Fruit fly (Drosophila melanogaster): ENCODE results near the gene GC.

The GC gene

DNA sequence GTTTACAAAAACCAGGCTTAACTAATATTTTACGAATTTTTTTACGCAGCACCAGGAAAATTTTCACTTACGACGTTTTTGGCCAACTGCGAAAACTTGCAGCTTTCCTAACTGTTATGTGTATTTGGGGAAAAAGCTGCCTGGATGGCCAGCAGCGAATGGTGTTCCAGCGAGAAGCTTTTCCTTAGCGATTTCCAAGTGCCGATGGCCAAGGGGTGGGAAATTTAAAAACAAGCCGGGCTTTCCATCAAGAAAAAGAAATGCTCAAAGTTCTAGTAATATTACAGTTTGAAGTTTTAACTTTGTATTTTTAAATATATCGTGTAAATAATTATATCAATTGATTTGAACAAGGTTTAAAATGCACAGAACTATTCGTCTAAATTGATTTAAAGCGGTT lies 8.6 kb upstream of the GC start, which contains the start of gene nSyb:
nSyb (minus strand) TSS at position 101 of the 400 bp plus-strand sequence.
- TF ChIP-seq Abd-B (GFP tag; optimal IDR thresholded peaks at IDR 0.05) (no peak), dsf (GFP tag; optimal IDR thresholded peaks at IDR 0.05; ENCODE audit: borderline replicate concordance) (no peak), tai (GFP tag; optimal IDR thresholded peaks at IDR 0.05) (no peak), ey (GFP tag; optimal IDR thresholded peaks at IDR 0.05) (no peak), Dfd (GFP tag; optimal IDR thresholded peaks at IDR 0.05) (no peak), usp (GFP tag; optimal IDR thresholded peaks at IDR 0.05) (no peak), Sp1 (GFP tag; optimal IDR thresholded peaks at IDR 0.05) (no peak), Rel (GFP tag; optimal IDR thresholded peaks at IDR 0.05) (no peak), Rel (tag; optimal IDR thresholded peaks at IDR 0.05) (no peak)

DNA sequence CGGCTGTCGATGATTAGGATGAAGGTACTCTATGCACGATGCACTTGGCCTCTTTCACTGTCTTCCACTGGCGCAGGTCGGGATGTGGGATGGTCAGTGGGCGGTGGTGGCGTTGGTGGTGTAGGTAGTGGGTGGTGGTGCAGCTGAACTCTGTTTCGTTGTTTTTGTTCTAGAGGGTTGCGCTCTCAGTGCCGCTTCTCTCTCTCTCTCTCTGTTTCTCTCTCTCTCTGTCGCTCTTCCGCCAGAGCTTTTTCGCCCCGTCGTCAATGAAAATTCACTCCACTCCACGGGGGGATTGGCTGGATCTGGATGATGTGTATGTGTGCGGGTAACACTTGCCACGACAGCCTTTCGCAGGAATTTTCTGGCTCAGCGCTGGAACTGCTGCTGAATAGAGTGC lies 7.8 kb upstream of the GC start:
- TF ChIP-seq woc (GFP tag; optimal IDR thresholded peaks at IDR 0.05) (no peak), h (GFP tag; optimal IDR thresholded peaks at IDR 0.05) (no peak), Hnf4 (GFP tag; optimal IDR thresholded peaks at IDR 0.05) (no peak), brk (GFP tag; optimal IDR thresholded peaks at IDR 0.05) (no peak), tai (GFP tag; optimal IDR thresholded peaks at IDR 0.05) (no peak), sv (GFP tag; optimal IDR thresholded peaks at IDR 0.05) (no peak), jim (GFP tag; optimal IDR thresholded peaks at IDR 0.05) (no peak), br (GFP tag; optimal IDR thresholded peaks at IDR 0.05) (no peak), CG9705 (GFP tag; optimal IDR thresholded peaks at IDR 0.05) (no peak), psq (GFP tag; optimal IDR thresholded peaks at IDR 0.05) (no peak), dsf (GFP tag; optimal IDR thresholded peaks at IDR 0.05; ENCODE audit: borderline replicate concordance) (no peak)

DNA sequence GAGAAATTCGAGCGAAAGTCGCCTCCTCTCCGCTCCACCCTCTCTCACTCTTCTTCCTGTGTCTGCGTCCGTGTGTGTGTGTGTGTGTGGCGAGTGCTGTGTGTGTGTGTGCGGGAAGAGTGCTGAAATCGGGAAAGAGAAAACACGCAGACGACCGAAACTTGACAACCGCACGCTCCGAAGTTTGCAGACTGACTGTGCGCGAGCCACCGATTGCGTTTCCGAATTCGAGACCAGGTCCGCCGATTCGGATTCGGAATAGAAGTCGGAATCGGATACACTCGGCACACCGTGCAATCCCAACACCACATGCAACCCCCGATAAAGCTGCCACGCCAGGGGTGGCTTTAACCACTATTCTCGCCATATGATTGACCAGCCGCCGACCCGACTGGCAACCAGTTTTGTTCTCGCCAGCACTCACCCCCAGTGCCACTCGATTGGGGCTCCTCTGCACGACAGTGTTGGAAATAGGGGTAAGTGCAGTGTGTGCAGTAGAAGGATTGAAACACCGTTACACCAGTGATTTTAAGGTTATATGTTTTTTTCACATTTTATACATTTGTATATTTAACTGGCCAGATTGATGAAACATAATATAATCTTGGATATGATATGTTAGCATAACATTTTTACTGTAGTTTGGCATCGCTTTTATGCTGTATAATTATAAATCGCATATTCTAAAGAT lies 780 bp downstream of the GC start, which contains the start of gene CG13928:
CG13928 (minus strand) TSS at position 202 of the 691 bp plus-strand sequence.
- no peak for TF ChIP-seq usp (GFP tag; optimal IDR thresholded peaks at IDR 0.05)
- TF ChIP-seq Dif (GFP tag; optimal IDR thresholded peaks at IDR 0.05; ENCODE audit: partially characterized antibody) = peak; percentile 16
- TF ChIP-seq h (GFP tag; optimal IDR thresholded peaks at IDR 0.05) = no peak
- TF ChIP-seq Vsx2 (GFP tag; optimal IDR thresholded peaks at IDR 0.05; ENCODE audit: partially characterized antibody) = peak; percentile 58

DNA sequence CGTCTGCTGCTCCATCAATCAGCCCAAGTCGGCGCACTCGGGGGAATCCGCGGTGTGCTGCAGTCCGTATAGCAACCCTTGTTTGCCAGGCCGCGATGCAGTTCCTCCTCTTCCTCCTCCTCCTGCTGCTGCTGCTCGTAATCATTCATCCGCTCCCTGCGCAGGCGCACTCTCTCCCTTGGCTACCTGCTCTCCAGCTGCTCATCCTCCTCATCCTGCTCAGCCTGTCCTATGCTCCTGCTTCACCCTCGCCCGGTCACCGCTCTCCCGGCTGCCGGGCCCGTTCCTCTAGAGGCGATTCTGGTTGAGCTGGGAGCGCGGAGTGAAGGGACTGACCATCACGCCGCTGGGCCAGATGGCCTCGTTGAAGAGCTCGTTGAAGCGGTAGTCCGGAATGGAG lies 2.2 kb downstream of the GC start:
- TF ChIP-seq CG9705 (GFP tag; optimal IDR thresholded peaks at IDR 0.05) = no peak
- TF ChIP-seq Vsx2 (GFP tag; optimal IDR thresholded peaks at IDR 0.05; ENCODE audit: partially characterized antibody) = peak; percentile 15
- no peak for TF ChIP-seq dmrt93B (GFP tag; optimal IDR thresholded peaks at IDR 0.05)

DNA sequence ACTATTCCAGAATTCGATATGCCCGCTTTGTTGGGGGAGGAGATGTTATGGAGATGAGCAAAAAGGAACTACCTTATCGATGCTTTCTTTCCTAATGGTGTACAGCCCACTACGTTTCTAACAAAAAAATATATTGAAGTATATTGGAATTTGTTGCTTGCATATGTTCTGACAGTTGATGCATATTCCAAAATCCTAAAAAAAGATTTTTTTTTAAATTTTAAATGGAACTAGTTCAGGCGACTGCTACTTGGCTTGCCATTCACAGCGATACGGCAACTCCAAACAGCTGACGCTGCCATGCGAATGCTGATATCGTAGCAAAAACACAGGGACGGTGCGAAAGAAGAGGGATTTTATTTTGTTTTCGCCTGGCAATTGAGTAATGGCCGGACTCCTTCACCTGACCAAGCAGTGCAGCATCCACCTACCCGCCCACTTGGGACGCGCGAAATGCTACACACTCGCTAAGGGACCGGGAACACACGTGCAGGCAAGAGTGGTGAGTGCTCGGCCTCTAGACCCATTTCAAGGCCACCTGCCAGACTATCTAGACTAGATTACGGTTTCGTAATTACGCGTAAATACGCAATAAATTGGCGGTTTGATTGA lies 10.9 kb downstream of the GC start, which contains the start of the genes CG13926, ABCB7 and CG33230:
CG13926 (minus strand) TSS at position 43 of the 612 bp plus-strand sequence.
ABCB7 (plus strand) TSS at position 299 of the 612 bp plus-strand sequence.
CG33230 (plus strand) TSS at position 299 of the 612 bp plus-strand sequence.
- TF ChIP-seq h (GFP tag; optimal IDR thresholded peaks at IDR 0.05) = peak; percentile 64
- TF ChIP-seq HLH106 (tag; optimal IDR thresholded peaks at IDR 0.05) = peak; percentile 59
- TF ChIP-seq CG9705 (GFP tag; optimal IDR thresholded peaks at IDR 0.05) = no peak
- no peak for TF ChIP-seq jim (GFP tag; optimal IDR thresholded peaks at IDR 0.05)
- peak; percentile 46 for TF ChIP-seq rgr (GFP tag; optimal IDR thresholded peaks at IDR 0.05)
- peak; percentile 8 for TF ChIP-seq br (GFP tag; optimal IDR thresholded peaks at IDR 0.05)
- peak; percentile 31 for TF ChIP-seq Sp1 (GFP tag; optimal IDR thresholded peaks at IDR 0.05)
- TF ChIP-seq Rel (GFP tag; optimal IDR thresholded peaks at IDR 0.05) = no peak
- TF ChIP-seq Rel (tag; optimal IDR thresholded peaks at IDR 0.05) = peak; percentile 35
- TF ChIP-seq Mio (GFP tag; optimal IDR thresholded peaks at IDR 0.05) = no peak
- TF ChIP-seq tai (GFP tag; optimal IDR thresholded peaks at IDR 0.05) = no peak
- peak; percentile 47 for TF ChIP-seq Hr83 (GFP tag; optimal IDR thresholded peaks at IDR 0.05; ENCODE audit: poor library complexity, severe bottlenecking)
- TF ChIP-seq fru (GFP tag; optimal IDR thresholded peaks at IDR 0.05) = peak; percentile 58
- TF ChIP-seq GATAd (GFP tag; optimal IDR thresholded peaks at IDR 0.05) = no peak
- peak; percentile 43 for TF ChIP-seq ey (GFP tag; optimal IDR thresholded peaks at IDR 0.05)
- no peak for TF ChIP-seq lola (GFP tag; optimal IDR thresholded peaks at IDR 0.05)
- TF ChIP-seq Myc (optimal IDR thresholded peaks at IDR 0.05) = peak; percentile 88
- peak; percentile 46 for TF ChIP-seq OdsH (GFP tag; optimal IDR thresholded peaks at IDR 0.05)
- peak in 1 of 2 experiments; percentile 66 for TF ChIP-seq foxo (GFP tag; optimal IDR thresholded peaks at IDR 0.05)
- no peak for TF ChIP-seq pan (optimal IDR thresholded peaks at IDR 0.05)
- TF ChIP-seq woc (GFP tag; optimal IDR thresholded peaks at IDR 0.05) = peak; percentile 88
